Fruit fly (Drosophila melanogaster): ENCODE measurements around the gene CG12020.

- no peak for TF ChIP-seq CG33017 (tag; optimal IDR thresholded peaks at IDR 0.05)
- no peak for TF ChIP-seq kay (GFP tag; ENCODE audit: borderline replicate concordance)
- no peak for TF ChIP-seq CG7101 (tag; optimal IDR thresholded peaks at IDR 0.05)
- TF ChIP-seq toe (GFP tag; optimal IDR thresholded peaks at IDR 0.05), result no peak
- TF ChIP-seq cnc (optimal IDR thresholded peaks at IDR 0.05), result no peak
- TF ChIP-seq bab1 (GFP tag; optimal IDR thresholded peaks at IDR 0.05), result no peak
- TF ChIP-seq CG7045 (GFP tag; optimal IDR thresholded peaks at IDR 0.05), result no peak
- no peak for TF ChIP-seq tj (GFP tag; optimal IDR thresholded peaks at IDR 0.05)
- no peak for TF ChIP-seq cic (GFP tag; optimal IDR thresholded peaks at IDR 0.05)
- no peak for TF ChIP-seq Mnt (GFP tag; optimal IDR thresholded peaks at IDR 0.05)
- no peak for TF ChIP-seq Hr96 (GFP tag; optimal IDR thresholded peaks at IDR 0.05)
- no peak for TF ChIP-seq CG1620 (GFP tag; optimal IDR thresholded peaks at IDR 0.05)
- no peak for TF ChIP-seq Clk (GFP tag; optimal IDR thresholded peaks at IDR 0.05)
Measured at dm6 chr3L:1844600-1844999, 47.5 kb downstream of the CG12020 start.
